Fruit fly (Drosophila melanogaster): Measurements from ENCODE around the gene Cyfip.

DNA sequence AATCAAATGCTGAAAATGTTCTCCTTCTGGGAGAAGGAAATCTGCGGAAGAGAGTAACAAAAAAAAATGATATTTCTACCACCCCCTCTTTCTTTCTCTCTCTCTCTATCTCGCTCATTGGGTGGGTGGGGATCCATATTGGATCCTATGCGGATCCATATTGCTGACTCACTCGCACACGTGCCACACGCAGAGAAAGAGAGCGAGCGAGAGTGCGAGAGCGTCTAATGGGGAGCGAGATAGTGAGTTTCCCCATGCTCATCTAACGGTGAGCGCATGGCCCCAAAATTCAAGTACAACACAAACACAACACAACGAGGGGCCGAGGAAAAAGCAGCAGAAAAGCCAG, 46.4 kb upstream of the Cyfip start:
- no peak for TF ChIP-seq fd85E (GFP tag; optimal IDR thresholded peaks at IDR 0.05)
- no peak for TF ChIP-seq acj6 (GFP tag; optimal IDR thresholded peaks at IDR 0.05)
- no peak for TF ChIP-seq CG11902 (GFP tag; optimal IDR thresholded peaks at IDR 0.05)
- TF ChIP-seq CG8319 (GFP tag; optimal IDR thresholded peaks at IDR 0.05), result no peak
- no peak for TF ChIP-seq Eip75B (GFP tag; optimal IDR thresholded peaks at IDR 0.05)
- no peak for TF ChIP-seq Hr39 (GFP tag; optimal IDR thresholded peaks at IDR 0.05)
- no peak for TF ChIP-seq Eip93F (GFP tag; optimal IDR thresholded peaks at IDR 0.05)
- no peak for TF ChIP-seq Lpt (GFP tag; optimal IDR thresholded peaks at IDR 0.05)
- TF ChIP-seq CG15336 (GFP tag; IDR thresholded peaks at IDR 0.05), result no peak
